Fruit fly (Drosophila melanogaster) whole organism, embryonic: ENCODE measurements around the gene ddbt.

Experiments
- Bgb ChIP-seq: fragments of 200-800 bp; sonication (Bioruptor generic); IDR thresholded peaks from 2 replicates; pipeline ENCODE4 v1.3.6; 2022; ENCODE audit warnings: missing biosample characterization, missing genetic modification characterization; ENCODE audit not compliant: partially characterized antibody
- CG10147 ChIP-seq: fragments of 200-800 bp; sonication (Bioruptor generic); optimal IDR thresholded peaks from 2 replicates; lab custom pipeline; 2019; ENCODE audit warnings: missing biosample characterization, mild to moderate bottlenecking, missing genetic modification characterization, moderate library complexity
- CG1024 ChIP-seq: fragments of 200-800 bp; sonication (Bioruptor generic); IDR thresholded peaks from 2 replicates; pipeline ENCODE4 v1.3.6; 2022; ENCODE audit warnings: missing biosample characterization, missing genetic modification characterization
- CG10654 ChIP-seq: fragments of 200-800 bp; sonication (Bioruptor generic); optimal IDR thresholded peaks from 2 replicates; lab custom pipeline; 2016; ENCODE audit warnings: missing biosample characterization, missing genetic modification characterization
- CG10979 ChIP-seq: fragments of 200-800 bp; sonication (Bioruptor generic); optimal IDR thresholded peaks from 2 replicates; lab custom pipeline; 2018; ENCODE audit warnings: missing biosample characterization, mild to moderate bottlenecking, missing genetic modification characterization, moderate library complexity
- CG12744 ChIP-seq: fragments of 200-800 bp; sonication (Bioruptor generic); optimal IDR thresholded peaks from 2 replicates; lab custom pipeline; 2016; ENCODE audit warnings: missing biosample characterization, missing genetic modification characterization
- CG13296 ChIP-seq: fragments of 200-800 bp; sonication (Bioruptor generic); optimal IDR thresholded peaks from 3 replicates; lab custom pipeline; 2018; ENCODE audit warnings: missing biosample characterization, mild to moderate bottlenecking, missing genetic modification characterization
- CG15269 ChIP-seq: fragments of 200-800 bp; sonication (Bioruptor generic); optimal IDR thresholded peaks from 2 replicates; lab custom pipeline; 2018; ENCODE audit warnings: missing biosample characterization, mild to moderate bottlenecking, missing genetic modification characterization, moderate library complexity
- CG1832 ChIP-seq: fragments of 200-800 bp; sonication (Bioruptor generic); optimal IDR thresholded peaks from 2 replicates; lab custom pipeline; 2017; ENCODE audit warnings: missing biosample characterization, mild to moderate bottlenecking, missing genetic modification characterization, inconsistent platforms
- CG18764 ChIP-seq: fragments of 200-800 bp; sonication (Bioruptor generic); optimal IDR thresholded peaks from 3 replicates; lab custom pipeline; 2016; ENCODE audit warnings: missing biosample characterization, missing genetic modification characterization
- CG2199 ChIP-seq: fragments of 200-800 bp; sonication (Bioruptor generic); IDR thresholded peaks from 3 replicates; pipeline ENCODE4 v1.3.6; 2022; ENCODE audit warnings: missing biosample characterization, missing genetic modification characterization
- CG2889 ChIP-seq: fragments of 200-800 bp; sonication (Bioruptor generic); IDR thresholded peaks from 3 replicates; pipeline ENCODE4 v1.3.6; 2022; ENCODE audit warnings: missing biosample characterization, missing genetic modification characterization
- CG31224 ChIP-seq: fragments of 200-800 bp; sonication (Bioruptor generic); IDR thresholded peaks from 2 replicates; pipeline ENCODE4 v1.3.6; 2022; ENCODE audit warnings: missing biosample characterization, missing genetic modification characterization
- CG34376 ChIP-seq: fragments of 200-800 bp; sonication (Bioruptor generic); optimal IDR thresholded peaks from 2 replicates; lab custom pipeline; 2018; ENCODE audit warnings: missing biosample characterization, mild to moderate bottlenecking, missing genetic modification characterization
- CG3726 ChIP-seq: fragments of 200-800 bp; sonication (Bioruptor generic); IDR thresholded peaks from 3 replicates; pipeline ENCODE4, ENCODE4 v1.3.6; 2022; ENCODE audit warnings: missing biosample characterization, missing genetic modification characterization
- CG42726 ChIP-seq: fragments of 200-800 bp; sonication (Bioruptor generic); IDR thresholded peaks from 2 replicates; pipeline ENCODE4 v1.3.6; 2022; ENCODE audit warnings: missing biosample characterization, missing genetic modification characterization; ENCODE audit not compliant: partially characterized antibody
- CG7745 ChIP-seq: fragments of 200-800 bp; sonication (Bioruptor generic); optimal IDR thresholded peaks from 2 replicates; lab custom pipeline; 2018; ENCODE audit warnings: missing biosample characterization, mild to moderate bottlenecking, missing genetic modification characterization, moderate library complexity
- CG8359 ChIP-seq: fragments of 200-800 bp; sonication (Bioruptor generic); optimal IDR thresholded peaks from 2 replicates; lab custom pipeline; 2017; ENCODE audit warnings: missing biosample characterization, mild to moderate bottlenecking, missing genetic modification characterization, borderline replicate concordance
- CG8478 ChIP-seq: fragments of >200 bp; optimal IDR thresholded peaks from 2 replicates; lab custom pipeline; 2018
- CG9609 ChIP-seq: fragments of 200-800 bp; sonication (Bioruptor generic); optimal IDR thresholded peaks from 3 replicates; lab custom pipeline; 2016; ENCODE audit warnings: missing biosample characterization, missing genetic modification characterization
- Dad ChIP-seq: fragments of 200-800 bp; sonication (Bioruptor generic); optimal IDR thresholded peaks from 3 replicates; lab custom pipeline; 2016; ENCODE audit warnings: missing biosample characterization, missing genetic modification characterization
- MBD-R2 ChIP-seq: fragments of 200-800 bp; sonication (Bioruptor generic); IDR thresholded peaks from 2 replicates; pipeline ENCODE4 v1.3.6; 2022; ENCODE audit warnings: missing biosample characterization, missing genetic modification characterization
- Sry-β ChIP-seq: fragments of 200-800 bp; sonication (Bioruptor generic); optimal IDR thresholded peaks from 2 replicates; lab custom pipeline; 2018; ENCODE audit warnings: missing biosample characterization, mild to moderate bottlenecking, missing genetic modification characterization, moderate library complexity
- al ChIP-seq: fragments of 200-800 bp; sonication (Bioruptor generic); IDR thresholded peaks from 2 replicates; pipeline ENCODE4 v1.3.6; 2022; ENCODE audit warnings: missing biosample characterization, missing genetic modification characterization
- aop ChIP-seq: fragments of 200-800 bp; sonication (Bioruptor generic); IDR thresholded peaks from 2 replicates; pipeline ENCODE4 v1.3.6; 2022; ENCODE audit warnings: missing biosample characterization, missing genetic modification characterization
- bcd ChIP-seq: fragments of 200-800 bp; sonication (Bioruptor generic); optimal IDR thresholded peaks from 2 replicates; lab custom pipeline; 2017; ENCODE audit warnings: missing biosample characterization, mild to moderate bottlenecking, missing genetic modification characterization
- caup ChIP-seq: fragments of 200-800 bp; sonication (Bioruptor generic); optimal IDR thresholded peaks from 3 replicates; lab custom pipeline; 2017; ENCODE audit warnings: missing biosample characterization, mild to moderate bottlenecking, missing genetic modification characterization, moderate library complexity; ENCODE audit not compliant: severe bottlenecking
- ci ChIP-seq: fragments of 200-800 bp; sonication (Bioruptor generic); IDR thresholded peaks from 3 replicates; pipeline ENCODE4 v1.3.6; 2022; ENCODE audit warnings: missing biosample characterization, missing genetic modification characterization
- cwo ChIP-seq: fragments of 200-800 bp; sonication (Bioruptor generic); optimal IDR thresholded peaks from 3 replicates; lab custom pipeline; 2017; ENCODE audit warnings: missing biosample characterization, missing genetic modification characterization, mild to moderate bottlenecking, moderate library complexity, missing genetic modification reagents
- dimm ChIP-seq: fragments of 200-800 bp; sonication (Bioruptor generic); IDR thresholded peaks from 2 replicates; pipeline ENCODE4 v1.3.6; 2022; ENCODE audit warnings: missing biosample characterization, missing genetic modification characterization
- dmrt11E ChIP-seq: fragments of 200-800 bp; sonication (Bioruptor generic); optimal IDR thresholded peaks from 3 replicates; lab custom pipeline; 2018; ENCODE audit warnings: missing biosample characterization, mild to moderate bottlenecking, missing genetic modification characterization, moderate library complexity
- ems ChIP-seq: fragments of 200-800 bp; sonication (Bioruptor generic); optimal IDR thresholded peaks from 3 replicates; lab custom pipeline; 2016; ENCODE audit warnings: missing biosample characterization, missing genetic modification characterization
- fd64A ChIP-seq: fragments of 200-800 bp; sonication (Bioruptor generic); optimal IDR thresholded peaks from 3 replicates; lab custom pipeline; 2018; ENCODE audit warnings: missing biosample characterization, mild to moderate bottlenecking, missing genetic modification characterization
- gro ChIP-seq: fragments of 200-800 bp; sonication (Bioruptor generic); optimal IDR thresholded peaks from 2 replicates; lab custom pipeline; 2016; ENCODE audit warnings: missing biosample characterization, missing genetic modification characterization
- inv ChIP-seq: fragments of 200-800 bp; sonication (Bioruptor generic); IDR thresholded peaks from 2 replicates; pipeline ENCODE4 v1.3.6; 2022; ENCODE audit warnings: missing biosample characterization, missing genetic modification characterization; ENCODE audit not compliant: partially characterized antibody
- pnt ChIP-seq: fragments of 200-800 bp; sonication (Bioruptor generic); optimal IDR thresholded peaks from 3 replicates; lab custom pipeline; 2016; ENCODE audit warnings: missing biosample characterization, missing genetic modification characterization
- sc ChIP-seq, 3 experiments: fragments of >200 bp in 2 of 3; fragments of 200-800 bp in 1 of 3; sonication (Bioruptor generic) in 1 of 3; optimal IDR thresholded peaks; 2 replicates in 2 of 3; 3 replicates in 1 of 3; lab custom pipeline; 2017; ENCODE audit warnings: mild to moderate bottlenecking in 1 of 3, missing biosample characterization in 1 of 3, missing genetic modification characterization in 1 of 3, missing genetic modification reagents in 1 of 3
- so ChIP-seq: fragments of 200-800 bp; sonication (Bioruptor generic); IDR thresholded peaks from 3 replicates; pipeline ENCODE4 v1.3.6; 2022; ENCODE audit warnings: missing biosample characterization, missing genetic modification characterization
- tin ChIP-seq: fragments of 200-800 bp; sonication (Bioruptor generic); optimal IDR thresholded peaks from 3 replicates; lab custom pipeline; 2016; ENCODE audit warnings: missing biosample characterization, missing genetic modification characterization
- trem ChIP-seq: fragments of 200-800 bp; optimal IDR thresholded peaks from 3 replicates; lab custom pipeline; 2019; ENCODE audit warnings: missing biosample characterization, mild to moderate bottlenecking, missing genetic modification characterization, moderate library complexity
- yki ChIP-seq: fragments of >200 bp; optimal IDR thresholded peaks from 3 replicates; lab custom pipeline; 2018

The ddbt gene

dm6 chr3L:299952-300605 lies 16.8 kb upstream of the ddbt start (continued):
- TF ChIP-seq CG13296 (GFP tag; lab: Kevin White, UChicago) (no peak), CG1832 (GFP tag; lab: Kevin White, UChicago) (no peak), CG42726 (GFP tag; lab: Robert Waterston, UW) (no peak), ci (GFP tag; lab: Robert Waterston, UW) (0 out of 3 replicates have a peak, but pooled peaks have one; percentile 8), Dad (GFP tag; lab: Kevin White, UChicago) (no peak), CG8359 (GFP tag; lab: Kevin White, UChicago) (no peak), al (no peak), bcd (GFP tag; lab: Kevin White, UChicago) (no peak), pnt (GFP tag; lab: Kevin White, UChicago) (no peak), Sry-β (GFP tag; lab: Kevin White, UChicago) (no peak), CG15269 (no peak), trem (tag; lab: Kevin White, UChicago) (no peak), cwo (GFP tag; lab: Kevin White, UChicago) (no peak), inv (GFP tag; lab: Robert Waterston, UW) (no peak), dimm (GFP tag; lab: Robert Waterston, UW) (no peak), CG34376 (GFP tag; lab: Kevin White, UChicago) (peak; percentile 98), sc (optimal IDR thresholded peaks at IDR 0.05; lab: Kevin White, UChicago) (no peak), sc (GFP tag; optimal IDR thresholded peaks at IDR 0.05; lab: Kevin White, UChicago) (no peak), yki (lab: Kevin White, UChicago) (no peak), CG12744 (no peak), CG10654 (GFP tag; lab: Kevin White, UChicago) (no peak), fd64A (GFP tag; lab: Kevin White, UChicago) (no peak), CG18764 (GFP tag; lab: Kevin White, UChicago) (no peak), CG3726 (GFP tag; lab: Robert Waterston, UW) (no peak), CG10979 (no peak), CG2199 (GFP tag; lab: Robert Waterston, UW) (no peak), gro (GFP tag; lab: Kevin White, UChicago) (peak; percentile 32), MBD-R2 (GFP tag; lab: Robert Waterston, UW) (no peak), CG9609 (no peak), CG2889 (GFP tag; lab: Robert Waterston, UW) (no peak), CG10147 (no peak), caup (GFP tag; lab: Kevin White, UChicago) (no peak), ems (GFP tag; lab: Kevin White, UChicago) (no peak), CG31224 (no peak), CG7745 (tag; lab: Kevin White, UChicago) (no peak), Bgb (no peak), CG8478 (lab: Kevin White, UChicago) (no peak), so (0 out of 3 replicates have a peak, but pooled peaks have one; percentile 33), aop (GFP tag; lab: Robert Waterston, UW) (no peak), CG1024 (GFP tag; lab: Robert Waterston, UW) (no peak), tin (GFP tag; lab: Kevin White, UChicago) (no peak), dmrt11E (tag; lab: Kevin White, UChicago) (no peak)
